Fruit fly (Drosophila melanogaster) whole organism, embryonic: ENCODE results near the gene Amacr.

ENCODE experiments used
- Atf-2 ChIP-seq: fragments of 200-800 bp; sonication (Bioruptor generic); optimal IDR thresholded peaks from 2 replicates; lab custom pipeline; 2016; ENCODE audit warnings: missing biosample characterization, missing genetic modification characterization
- B-H2 ChIP-seq: fragments of 200-800 bp; sonication (Bioruptor generic); optimal IDR thresholded peaks from 2 replicates; lab custom pipeline; 2018; ENCODE audit warnings: missing biosample characterization, mild to moderate bottlenecking, missing genetic modification characterization
- CG10543 ChIP-seq: fragments of 200-800 bp; sonication (Bioruptor generic); optimal IDR thresholded peaks from 3 replicates; lab custom pipeline; 2017; ENCODE audit warnings: missing biosample characterization, mild to moderate bottlenecking, missing genetic modification characterization, moderate library complexity
- CG10959 ChIP-seq: fragments of 200-800 bp; sonication (Bioruptor generic); IDR thresholded peaks from 2 replicates; pipeline ENCODE4 v1.3.6; 2022; ENCODE audit warnings: missing biosample characterization, missing genetic modification characterization
- CG11093 ChIP-seq: fragments of 200-800 bp; sonication (Bioruptor generic); IDR thresholded peaks from 3 replicates; pipeline ENCODE4 v1.3.6; 2022; ENCODE audit warnings: missing biosample characterization, missing genetic modification characterization
- CG12236 ChIP-seq: fragments of 200-800 bp; sonication (Bioruptor generic); optimal IDR thresholded peaks from 2 replicates; lab custom pipeline; 2016; ENCODE audit warnings: missing biosample characterization, missing genetic modification characterization
- CG1233 ChIP-seq: fragments of 200-800 bp; sonication (Bioruptor generic); optimal IDR thresholded peaks from 4 replicates; lab custom pipeline; 2018; ENCODE audit warnings: missing biosample characterization, mild to moderate bottlenecking, missing genetic modification characterization
- CG12659 ChIP-seq: fragments of 200-800 bp; sonication (Bioruptor generic); optimal IDR thresholded peaks from 3 replicates; lab custom pipeline; 2017; ENCODE audit warnings: mild to moderate bottlenecking, missing biosample characterization, missing genetic modification reagents, missing genetic modification characterization
- CG13775 ChIP-seq: fragments of 200-800 bp; sonication (Bioruptor generic); optimal IDR thresholded peaks from 3 replicates; lab custom pipeline; 2017; ENCODE audit warnings: missing biosample characterization, mild to moderate bottlenecking, missing genetic modification characterization
- CG15696 ChIP-seq: fragments of 200-800 bp; sonication (Bioruptor generic); optimal IDR thresholded peaks from 2 replicates; lab custom pipeline; 2019; ENCODE audit warnings: missing biosample characterization, mild to moderate bottlenecking, missing genetic modification characterization, moderate library complexity
- CG17359 ChIP-seq: fragments of 200-800 bp; sonication (Bioruptor generic); optimal IDR thresholded peaks from 3 replicates; lab custom pipeline; 2018; ENCODE audit warnings: missing biosample characterization, mild to moderate bottlenecking, missing genetic modification characterization, moderate library complexity
- CG17912 ChIP-seq: fragments of 200-800 bp; sonication (Bioruptor generic); optimal IDR thresholded peaks from 2 replicates; lab custom pipeline; 2018; ENCODE audit warnings: missing biosample characterization, mild to moderate bottlenecking, missing genetic modification characterization
- CG2202 ChIP-seq: fragments of 200-800 bp; sonication (Bioruptor generic); optimal IDR thresholded peaks from 2 replicates; lab custom pipeline; 2018; ENCODE audit warnings: missing biosample characterization, mild to moderate bottlenecking, missing genetic modification characterization
- CG32767 ChIP-seq: fragments of 200-800 bp; sonication (Bioruptor generic); IDR thresholded peaks from 2 replicates; pipeline ENCODE4 v1.3.6; 2022; ENCODE audit warnings: missing biosample characterization, missing genetic modification characterization
- CG3281 ChIP-seq: fragments of 200-800 bp; sonication (Bioruptor generic); optimal IDR thresholded peaks from 3 replicates; lab custom pipeline; 2017; ENCODE audit warnings: missing biosample characterization, mild to moderate bottlenecking, missing genetic modification characterization
- CG3838 ChIP-seq: fragments of 200-800 bp; sonication (Bioruptor generic); optimal IDR thresholded peaks from 3 replicates; lab custom pipeline; 2016; ENCODE audit warnings: missing biosample characterization, missing genetic modification characterization
- CG6791 ChIP-seq: fragments of 200-800 bp; sonication (Bioruptor generic); IDR thresholded peaks from 3 replicates; pipeline ENCODE4 v1.3.6; 2022; ENCODE audit warnings: missing biosample characterization, missing genetic modification characterization; ENCODE audit not compliant: partially characterized antibody
- CG7839 ChIP-seq: fragments of 200-800 bp; sonication (Bioruptor generic); optimal IDR thresholded peaks from 3 replicates; lab custom pipeline; 2018; ENCODE audit warnings: missing biosample characterization, mild to moderate bottlenecking, missing genetic modification characterization, moderate library complexity
- CG7928 ChIP-seq: fragments of 200-800 bp; sonication (Bioruptor generic); optimal IDR thresholded peaks from 2 replicates; lab custom pipeline; 2017; ENCODE audit warnings: missing biosample characterization, mild to moderate bottlenecking, missing genetic modification characterization
- CG8290 ChIP-seq, 3 experiments: fragments of 200-800 bp; sonication (Bioruptor generic); optimal IDR thresholded peaks; 2 replicates each; lab custom pipeline; 2016 to 2019; ENCODE audit warnings: missing biosample characterization in 3 of 3, missing genetic modification characterization in 3 of 3, mild to moderate bottlenecking in 2 of 3, moderate library complexity in 1 of 3
- CG9817 ChIP-seq: fragments of 200-800 bp; sonication (Bioruptor generic); optimal IDR thresholded peaks from 2 replicates; lab custom pipeline; 2018; ENCODE audit warnings: missing biosample characterization, mild to moderate bottlenecking, missing genetic modification characterization, moderate library complexity
- D19B ChIP-seq: fragments of 200-800 bp; sonication (Bioruptor generic); optimal IDR thresholded peaks from 2 replicates; lab custom pipeline; 2017; ENCODE audit warnings: missing biosample characterization, mild to moderate bottlenecking, missing genetic modification characterization
- Deaf1 ChIP-seq: fragments of 200-800 bp; optimal IDR thresholded peaks from 3 replicates; lab custom pipeline; 2019; ENCODE audit warnings: missing biosample characterization, mild to moderate bottlenecking, missing genetic modification characterization, moderate library complexity
- Dp ChIP-seq: fragments of 200-800 bp; sonication (Bioruptor generic); optimal IDR thresholded peaks from 2 replicates; lab custom pipeline; 2018; ENCODE audit warnings: missing biosample characterization, mild to moderate bottlenecking, missing genetic modification characterization, moderate library complexity
- Drgx ChIP-seq: fragments of 200-800 bp; sonication (Bioruptor generic); IDR thresholded peaks from 2 replicates; pipeline ENCODE4 v1.3.6; 2022; ENCODE audit warnings: missing biosample characterization, missing genetic modification characterization
- H15 ChIP-seq: fragments of 200-800 bp; sonication (Bioruptor generic); IDR thresholded peaks from 3 replicates; pipeline ENCODE4 v1.3.6; 2022; ENCODE audit warnings: missing biosample characterization, missing genetic modification characterization
- HLH54F ChIP-seq: fragments of 200-800 bp; sonication (Bioruptor generic); optimal IDR thresholded peaks from 3 replicates; lab custom pipeline; 2016; ENCODE audit warnings: missing biosample characterization, missing genetic modification characterization
- Hsf ChIP-seq: fragments of 200-800 bp; sonication (Bioruptor generic); optimal IDR thresholded peaks from 3 replicates; lab custom pipeline; 2016; ENCODE audit warnings: missing biosample characterization, missing genetic modification characterization
- Scr ChIP-seq: fragments of 200-800 bp; sonication (Bioruptor generic); IDR thresholded peaks from 2 replicates; pipeline ENCODE4 v1.3.6; 2022; ENCODE audit warnings: missing biosample characterization, missing genetic modification characterization; ENCODE audit not compliant: partially characterized antibody
- Side ChIP-seq: fragments of 200-800 bp; sonication (Bioruptor generic); optimal IDR thresholded peaks from 2 replicates; lab custom pipeline; 2016; ENCODE audit warnings: missing biosample characterization, missing genetic modification characterization
- Ssrp ChIP-seq: fragments of 200-800 bp; sonication (Bioruptor generic); optimal IDR thresholded peaks from 2 replicates; lab custom pipeline; 2018; ENCODE audit warnings: missing biosample characterization, mild to moderate bottlenecking, missing genetic modification characterization, moderate library complexity
- Stat92E ChIP-seq, 3 experiments: fragments of >200 bp in 2 of 3; fragments of 200-800 bp in 1 of 3; sonication (Bioruptor generic) in 1 of 3; optimal IDR thresholded peaks; 2 replicates each; lab custom pipeline; 2017 to 2019; ENCODE audit warnings: missing biosample characterization in 3 of 3, missing genetic modification characterization in 3 of 3, mild to moderate bottlenecking in 1 of 3, moderate library complexity in 1 of 3
- az2 ChIP-seq: fragments of 200-800 bp; sonication (Bioruptor generic); optimal IDR thresholded peaks from 3 replicates; lab custom pipeline; 2016; ENCODE audit warnings: missing biosample characterization, missing genetic modification characterization
- bsh ChIP-seq, 2 experiments: fragments of 200-800 bp; sonication (Bioruptor generic); optimal IDR thresholded peaks; 2 replicates each; lab custom pipeline; 2017 to 2018; ENCODE audit warnings: mild to moderate bottlenecking in 2 of 2, missing biosample characterization in 2 of 2, missing genetic modification characterization in 2 of 2, moderate library complexity in 1 of 2
- eyg ChIP-seq: fragments of 200-800 bp; sonication (Bioruptor generic); optimal IDR thresholded peaks from 3 replicates; lab custom pipeline; 2016; ENCODE audit warnings: missing biosample characterization, missing genetic modification characterization
- fd102C ChIP-seq: fragments of 200-800 bp; sonication (Bioruptor generic); optimal IDR thresholded peaks from 2 replicates; lab custom pipeline; 2018; ENCODE audit warnings: missing biosample characterization, mild to moderate bottlenecking, missing genetic modification characterization, moderate library complexity
- fu2 ChIP-seq: fragments of 200-800 bp; sonication (Bioruptor generic); optimal IDR thresholded peaks from 2 replicates; lab custom pipeline; 2016; ENCODE audit warnings: missing biosample characterization, missing genetic modification characterization
- grau ChIP-seq: fragments of 200-800 bp; optimal IDR thresholded peaks from 3 replicates; lab custom pipeline; 2019; ENCODE audit warnings: missing biosample characterization, mild to moderate bottlenecking, missing genetic modification characterization, moderate library complexity
- hb ChIP-seq: fragments of 200-800 bp; sonication (Bioruptor generic); IDR thresholded peaks from 3 replicates; pipeline ENCODE4 v1.3.6; 2022; ENCODE audit warnings: missing biosample characterization, missing genetic modification characterization; ENCODE audit not compliant: partially characterized antibody
- jigr1 ChIP-seq: fragments of 200-800 bp; sonication (Bioruptor generic); IDR thresholded peaks from 3 replicates; pipeline ENCODE4 v1.3.6; 2022; ENCODE audit warnings: missing biosample characterization, missing genetic modification characterization
- lov ChIP-seq, 2 experiments: fragments of 200-800 bp in 1 of 2; fragments of >200 bp in 1 of 2; sonication (Bioruptor generic) in 1 of 2; IDR thresholded peaks in 1 of 2; optimal IDR thresholded peaks in 1 of 2; 2 replicates in 1 of 2; 3 replicates in 1 of 2; pipeline versions ENCODE4 v1.3.6 to Lab custom; 2017 to 2022; ENCODE audit warnings: missing biosample characterization in 1 of 2, missing genetic modification characterization in 1 of 2
- nerfin-1 ChIP-seq: fragments of 200-800 bp; sonication (Bioruptor generic); optimal IDR thresholded peaks from 3 replicates; lab custom pipeline; 2019; ENCODE audit warnings: missing biosample characterization, mild to moderate bottlenecking, missing genetic modification characterization, moderate library complexity
- salm ChIP-seq: fragments of 200-800 bp; sonication (Bioruptor generic); optimal IDR thresholded peaks from 2 replicates; lab custom pipeline; 2018; ENCODE audit warnings: missing biosample characterization, mild to moderate bottlenecking, missing genetic modification characterization
- sisA ChIP-seq: fragments of 200-800 bp; sonication (Bioruptor generic); IDR thresholded peaks from 2 replicates; pipeline ENCODE4 v1.3.6; 2022; ENCODE audit warnings: missing biosample characterization, missing genetic modification characterization
- stc ChIP-seq: fragments of 200-800 bp; sonication (Bioruptor generic); IDR thresholded peaks from 2 replicates; pipeline ENCODE4 v1.3.6; 2022; ENCODE audit warnings: missing biosample characterization, missing genetic modification characterization
- stwl ChIP-seq: fragments of 200-800 bp; sonication (Bioruptor generic); optimal IDR thresholded peaks from 3 replicates; lab custom pipeline; 2018; ENCODE audit warnings: missing biosample characterization, mild to moderate bottlenecking, missing genetic modification characterization, moderate library complexity
- usp ChIP-seq: fragments of >200 bp; optimal IDR thresholded peaks from 2 replicates; lab custom pipeline; 2017; ENCODE audit warnings: missing biosample characterization, missing genetic modification characterization
- zen2 ChIP-seq: fragments of 200-800 bp; sonication (Bioruptor generic); IDR thresholded peaks from 3 replicates; pipeline ENCODE4 v1.3.6; 2022; ENCODE audit warnings: missing biosample characterization, missing genetic modification characterization; ENCODE audit not compliant: partially characterized antibody

The Amacr gene

dm6 chr2L:20770242-20770769, 18.2 kb upstream of the Amacr start, which contains the start of gene cad (continued):
- TF ChIP-seq CG17912 (GFP tag; lab: Kevin White, UChicago) (peak; percentile 44), Drgx (GFP tag; lab: Robert Waterston, UW) (peak; percentile 56; the same call in 1 of the 2 replicates), CG1233 (GFP tag; lab: Kevin White, UChicago) (no peak), nerfin-1 (tag; lab: Kevin White, UChicago) (peak; percentile 17), CG10543 (peak; percentile 57), B-H2 (GFP tag; lab: Kevin White, UChicago) (peak; percentile 7), usp (GFP tag; lab: Kevin White, UChicago) (no peak), CG7839 (tag; lab: Kevin White, UChicago) (no peak), CG13775 (GFP tag; lab: Kevin White, UChicago) (no peak), CG11093 (no peak), CG3838 (GFP tag; lab: Kevin White, UChicago) (no peak), fd102C (GFP tag; lab: Kevin White, UChicago) (no peak), Stat92E (GFP tag; optimal IDR thresholded peaks at IDR 0.05; lab: Kevin White, UChicago) (no peak), grau (peak; percentile 12), D19B (GFP tag; lab: Kevin White, UChicago) (no peak), sisA (GFP tag; lab: Robert Waterston, UW) (no peak), CG6791 (GFP tag; lab: Robert Waterston, UW) (peak; percentile 48; the same call in 2 of the 3 replicates), CG15696 (tag; lab: Kevin White, UChicago) (no peak), Side (GFP tag; lab: Kevin White, UChicago) (peak; percentile 1), Scr (GFP tag; lab: Robert Waterston, UW) (peak; percentile 41; the same call in 1 of the 2 replicates), stc (peak; percentile 58), CG32767 (GFP tag; lab: Robert Waterston, UW) (no peak), jigr1 (GFP tag; lab: Robert Waterston, UW) (no peak), bsh (GFP tag; optimal IDR thresholded peaks at IDR 0.05; lab: Kevin White, UChicago) (peak in 1 of 2 experiments; percentile 18), H15 (GFP tag; lab: Robert Waterston, UW) (no peak), CG2202 (peak; percentile 6), CG9817 (tag; lab: Kevin White, UChicago) (no peak), CG3281 (GFP tag; lab: Kevin White, UChicago) (peak; percentile 35), Deaf1 (tag; lab: Kevin White, UChicago) (peak; percentile 56), Dp (GFP tag; lab: Kevin White, UChicago) (no peak), lov (optimal IDR thresholded peaks at IDR 0.05; lab: Kevin White, UChicago) (no peak), lov (GFP tag; IDR thresholded peaks at IDR 0.05; lab: Robert Waterston, UW) (peak; percentile 56; the same call in 1 of the 3 replicates), Ssrp (no peak), eyg (GFP tag; lab: Kevin White, UChicago) (no peak), CG17359 (tag; lab: Kevin White, UChicago) (peak; percentile 15), CG12236 (no peak), Hsf (GFP tag; lab: Kevin White, UChicago) (no peak), salm (tag; lab: Kevin White, UChicago) (no peak), CG12659 (peak; percentile 7), stwl (no peak), CG7928 (no peak), CG10959 (GFP tag; lab: Robert Waterston, UW) (no peak), HLH54F (no peak), zen2 (GFP tag; lab: Robert Waterston, UW) (no peak), hb (GFP tag; lab: Robert Waterston, UW) (no peak), Atf-2 (no peak), fu2 (GFP tag; lab: Kevin White, UChicago) (no peak), CG8290 (GFP tag; optimal IDR thresholded peaks at IDR 0.05; lab: Kevin White, UChicago) (no peak), CG8290 (tag; optimal IDR thresholded peaks at IDR 0.05; lab: Kevin White, UChicago) (peak in 1 of 2 experiments; percentile 36), az2 (GFP tag; lab: Kevin White, UChicago) (no peak)
